Fruit fly (Drosophila melanogaster) whole organism, embryonic: ENCODE measurements around the gene ppk24.

Experiments
- Abd-B ChIP-seq: fragments of 200-800 bp; sonication (Bioruptor generic); optimal IDR thresholded peaks from 2 replicates; lab custom pipeline; 2018; ENCODE audit warnings: missing biosample characterization, mild to moderate bottlenecking, missing genetic modification characterization, moderate library complexity
- Aef1 ChIP-seq: fragments of 200-800 bp; sonication (Bioruptor generic); IDR thresholded peaks from 3 replicates; pipeline ENCODE4 v1.3.6; 2022; ENCODE audit warnings: missing biosample characterization, missing genetic modification characterization
- Bteb2 ChIP-seq: fragments of 200-800 bp; sonication (Bioruptor generic); optimal IDR thresholded peaks from 2 replicates; lab custom pipeline; 2016; ENCODE audit warnings: missing biosample characterization, missing genetic modification characterization
- CG10959 ChIP-seq: fragments of 200-800 bp; sonication (Bioruptor generic); IDR thresholded peaks from 2 replicates; pipeline ENCODE4 v1.3.6; 2022; ENCODE audit warnings: missing biosample characterization, missing genetic modification characterization
- CG11085 ChIP-seq: fragments of 200-800 bp; sonication (Bioruptor generic); IDR thresholded peaks from 2 replicates; pipeline ENCODE4 v1.3.6; 2022; ENCODE audit warnings: missing biosample characterization, missing genetic modification characterization
- CG1233 ChIP-seq: fragments of 200-800 bp; sonication (Bioruptor generic); optimal IDR thresholded peaks from 4 replicates; lab custom pipeline; 2018; ENCODE audit warnings: missing biosample characterization, mild to moderate bottlenecking, missing genetic modification characterization
- CG14014 ChIP-seq: fragments of 200-800 bp; sonication (Bioruptor generic); IDR thresholded peaks from 2 replicates; pipeline ENCODE4 v1.3.6; 2022; ENCODE audit warnings: missing biosample characterization, missing genetic modification characterization
- CG15011 ChIP-seq: fragments of 200-800 bp; sonication (Bioruptor generic); optimal IDR thresholded peaks from 3 replicates; lab custom pipeline; 2018; ENCODE audit warnings: missing biosample characterization, mild to moderate bottlenecking, missing genetic modification characterization
- CG1603 ChIP-seq: fragments of 200-800 bp; sonication (Bioruptor generic); optimal IDR thresholded peaks from 2 replicates; lab custom pipeline; 2019; ENCODE audit warnings: missing biosample characterization, mild to moderate bottlenecking, missing genetic modification characterization, moderate library complexity
- CG16779 ChIP-seq: fragments of 200-800 bp; sonication (Bioruptor generic); IDR thresholded peaks from 2 replicates; pipeline ENCODE4 v1.3.6; 2022; ENCODE audit warnings: missing biosample characterization, missing genetic modification characterization
- CG17186 ChIP-seq: fragments of 200-800 bp; sonication (Bioruptor generic); optimal IDR thresholded peaks from 3 replicates; lab custom pipeline; 2017; ENCODE audit warnings: missing biosample characterization, missing genetic modification reagents, missing genetic modification characterization
- CG18476 ChIP-seq: fragments of 200-800 bp; sonication (Bioruptor generic); optimal IDR thresholded peaks from 2 replicates; lab custom pipeline; 2016; ENCODE audit warnings: missing biosample characterization, mild to moderate bottlenecking, missing genetic modification characterization
- CG18764 ChIP-seq: fragments of 200-800 bp; sonication (Bioruptor generic); optimal IDR thresholded peaks from 3 replicates; lab custom pipeline; 2016; ENCODE audit warnings: missing biosample characterization, missing genetic modification characterization
- CG3995 ChIP-seq: fragments of 200-800 bp; sonication (Bioruptor generic); optimal IDR thresholded peaks from 3 replicates; lab custom pipeline; 2016; ENCODE audit warnings: missing biosample characterization, missing genetic modification characterization
- CG5953 ChIP-seq: fragments of 200-800 bp; sonication (Bioruptor generic); IDR thresholded peaks from 2 replicates; pipeline ENCODE4 v1.3.6; 2022; ENCODE audit warnings: missing biosample characterization, missing genetic modification characterization
- CG6683 ChIP-seq: fragments of 200-800 bp; sonication (Bioruptor generic); optimal IDR thresholded peaks from 2 replicates; lab custom pipeline; 2017; ENCODE audit warnings: missing biosample characterization, mild to moderate bottlenecking, missing genetic modification characterization, missing genetic modification reagents
- CG8290 ChIP-seq, 3 experiments: fragments of 200-800 bp; sonication (Bioruptor generic); optimal IDR thresholded peaks; 2 replicates each; lab custom pipeline; 2016 to 2019; ENCODE audit warnings: missing biosample characterization in 3 of 3, missing genetic modification characterization in 3 of 3, mild to moderate bottlenecking in 2 of 3, moderate library complexity in 1 of 3
- Dbx ChIP-seq: fragments of 200-800 bp; sonication (Bioruptor generic); IDR thresholded peaks from 3 replicates; pipeline ENCODE4 v1.3.6; 2022; ENCODE audit warnings: missing biosample characterization, missing genetic modification characterization
- Drgx ChIP-seq: fragments of 200-800 bp; sonication (Bioruptor generic); IDR thresholded peaks from 2 replicates; pipeline ENCODE4 v1.3.6; 2022; ENCODE audit warnings: missing biosample characterization, missing genetic modification characterization
- Hey ChIP-seq: fragments of 200-800 bp; sonication (Bioruptor generic); optimal IDR thresholded peaks from 3 replicates; lab custom pipeline; 2018; ENCODE audit warnings: missing biosample characterization, mild to moderate bottlenecking, missing genetic modification characterization
- Hr78 ChIP-seq, 2 experiments: fragments of 200-800 bp in 1 of 2; fragments of >200 bp in 1 of 2; sonication (Bioruptor generic) in 1 of 2; optimal IDR thresholded peaks; 2 replicates each; lab custom pipeline; 2017 to 2019; ENCODE audit warnings: missing biosample characterization in 2 of 2, missing genetic modification characterization in 2 of 2, mild to moderate bottlenecking in 1 of 2, moderate library complexity in 1 of 2
- Lpt ChIP-seq: fragments of >200 bp; optimal IDR thresholded peaks from 2 replicates; lab custom pipeline; 2018; ENCODE audit warnings: missing biosample characterization, missing genetic modification characterization
- NK7.1 ChIP-seq: fragments of 200-800 bp; sonication (Bioruptor generic); optimal IDR thresholded peaks from 3 replicates; lab custom pipeline; 2016; ENCODE audit warnings: missing biosample characterization, missing genetic modification characterization
- Rfx ChIP-seq: fragments of 200-800 bp; sonication (Bioruptor generic); IDR thresholded peaks from 2 replicates; pipeline ENCODE4 v1.3.6; 2022; ENCODE audit warnings: missing biosample characterization, missing genetic modification characterization
- Sin3A ChIP-seq: fragments of >200 bp; optimal IDR thresholded peaks from 2 replicates; lab custom pipeline; 2018
- Sox102F ChIP-seq: fragments of 200-800 bp; sonication (Bioruptor generic); optimal IDR thresholded peaks from 2 replicates; lab custom pipeline; 2018; ENCODE audit warnings: missing biosample characterization, mild to moderate bottlenecking, missing genetic modification characterization, moderate library complexity
- bsh ChIP-seq, 2 experiments: fragments of 200-800 bp; sonication (Bioruptor generic); optimal IDR thresholded peaks; 2 replicates each; lab custom pipeline; 2017 to 2018; ENCODE audit warnings: mild to moderate bottlenecking in 2 of 2, missing biosample characterization in 2 of 2, missing genetic modification characterization in 2 of 2, moderate library complexity in 1 of 2
- crp ChIP-seq, 2 experiments: fragments of 200-800 bp; sonication (Bioruptor generic); optimal IDR thresholded peaks; 2 replicates in 1 of 2; 3 replicates in 1 of 2; lab custom pipeline; 2017; ENCODE audit warnings: missing biosample characterization in 2 of 2, missing genetic modification characterization in 2 of 2, mild to moderate bottlenecking in 1 of 2, moderate library complexity in 1 of 2
- danr ChIP-seq: fragments of 200-800 bp; sonication (Bioruptor generic); IDR thresholded peaks from 2 replicates; pipeline ENCODE4 v1.3.6; 2022; ENCODE audit warnings: missing biosample characterization, missing genetic modification characterization
- emc ChIP-seq: fragments of 200-800 bp; sonication (Bioruptor generic); optimal IDR thresholded peaks from 2 replicates; lab custom pipeline; 2016; ENCODE audit warnings: missing biosample characterization, missing genetic modification characterization
- gsb ChIP-seq: fragments of 200-800 bp; sonication (Bioruptor generic); IDR thresholded peaks from 2 replicates; pipeline ENCODE4 v1.3.6; 2022; ENCODE audit warnings: missing biosample characterization, missing genetic modification characterization
- lab ChIP-seq: fragments of 200-800 bp; sonication (Bioruptor generic); optimal IDR thresholded peaks from 3 replicates; lab custom pipeline; 2017; ENCODE audit warnings: missing biosample characterization, missing genetic modification characterization, mild to moderate bottlenecking, moderate library complexity, missing genetic modification reagents
- lmd ChIP-seq: fragments of 200-800 bp; sonication (Bioruptor generic); IDR thresholded peaks from 2 replicates; pipeline ENCODE4 v1.3.6; 2022; ENCODE audit warnings: missing biosample characterization, missing genetic modification characterization
- mirr ChIP-seq: fragments of 200-800 bp; sonication (Bioruptor generic); optimal IDR thresholded peaks from 3 replicates; lab custom pipeline; 2018; ENCODE audit warnings: missing biosample characterization, mild to moderate bottlenecking, missing genetic modification characterization
- odd ChIP-seq: fragments of 200-800 bp; sonication (Bioruptor generic); optimal IDR thresholded peaks from 2 replicates; lab custom pipeline; 2017; ENCODE audit warnings: missing biosample characterization, mild to moderate bottlenecking, missing genetic modification characterization
- onecut ChIP-seq: fragments of 200-800 bp; sonication (Bioruptor generic); IDR thresholded peaks from 2 replicates; pipeline ENCODE4 v1.3.6; 2022; ENCODE audit warnings: missing biosample characterization, missing genetic modification characterization
- pb ChIP-seq: fragments of 200-800 bp; sonication (Bioruptor generic); optimal IDR thresholded peaks from 3 replicates; lab custom pipeline; 2016; ENCODE audit warnings: missing biosample characterization, missing genetic modification characterization
- prd ChIP-seq, 3 experiments: fragments of >200 bp in 2 of 3; fragments of 200-800 bp in 1 of 3; sonication (Bioruptor generic) in 1 of 3; optimal IDR thresholded peaks in 2 of 3; IDR thresholded peaks in 1 of 3; 2 replicates in 2 of 3; 3 replicates in 1 of 3; pipeline versions ENCODE4 v1.3.6 to Lab custom; 2017 to 2022; ENCODE audit warnings: missing biosample characterization in 1 of 3, missing genetic modification characterization in 1 of 3
- sc ChIP-seq, 3 experiments: fragments of >200 bp in 2 of 3; fragments of 200-800 bp in 1 of 3; sonication (Bioruptor generic) in 1 of 3; optimal IDR thresholded peaks; 2 replicates in 2 of 3; 3 replicates in 1 of 3; lab custom pipeline; 2017; ENCODE audit warnings: mild to moderate bottlenecking in 1 of 3, missing biosample characterization in 1 of 3, missing genetic modification characterization in 1 of 3, missing genetic modification reagents in 1 of 3
- sens ChIP-seq: fragments of 200-800 bp; sonication (Bioruptor generic); peaks from one replicate; lab custom pipeline; 2016; ENCODE audit warnings: missing biosample characterization, missing genetic modification characterization
- sna ChIP-seq: fragments of 200-800 bp; sonication (Bioruptor generic); IDR thresholded peaks from 2 replicates; pipeline ENCODE4 v1.3.6; 2022; ENCODE audit warnings: missing biosample characterization, missing genetic modification characterization; ENCODE audit not compliant: partially characterized antibody
- tna ChIP-seq: fragments of 200-800 bp; sonication (Bioruptor generic); IDR thresholded peaks from 2 replicates; pipeline ENCODE4 v1.3.6; 2022; ENCODE audit warnings: missing biosample characterization, missing genetic modification characterization; ENCODE audit not compliant: partially characterized antibody
- vvl ChIP-seq: fragments of 200-800 bp; sonication (Bioruptor generic); IDR thresholded peaks from 2 replicates; pipeline ENCODE4 v1.3.6; 2022; ENCODE audit warnings: missing biosample characterization, missing genetic modification characterization
- z ChIP-seq: fragments of 200-800 bp; sonication (Bioruptor generic); IDR thresholded peaks from 3 replicates; pipeline ENCODE4 v1.3.6; 2022; ENCODE audit warnings: missing biosample characterization, missing genetic modification characterization
- zfh1 ChIP-seq: fragments of 200-800 bp; sonication (Bioruptor generic); IDR thresholded peaks from 3 replicates; pipeline ENCODE4 v1.3.6; 2022; ENCODE audit warnings: missing biosample characterization, missing genetic modification characterization

ppk24 gene

dm6 chr3R:31295694-31296093, 30.2 kb downstream of the ppk24 start:
- TF ChIP-seq CG1603 (tag; lab: Kevin White, UChicago) (peak; percentile 8), pb (GFP tag; lab: Kevin White, UChicago) (no peak), Sox102F (GFP tag; lab: Kevin White, UChicago) (peak; percentile 21), z (GFP tag; lab: Robert Waterston, UW) (no peak), bsh (GFP tag; optimal IDR thresholded peaks at IDR 0.05; lab: Kevin White, UChicago) (peak; percentile 20 to 37), vvl (GFP tag; lab: Robert Waterston, UW) (0 out of 2 replicates have a peak, but pooled peaks have one; percentile 16), Drgx (GFP tag; lab: Robert Waterston, UW) (peak; percentile 54; the same call in 1 of the 2 replicates), sens (GFP tag; lab: Kevin White, UChicago) (peak; percentile 28), CG5953 (GFP tag; lab: Robert Waterston, UW) (peak; percentile 30; the same call in 1 of the 2 replicates), prd (optimal IDR thresholded peaks at IDR 0.05; lab: Kevin White, UChicago) (no peak), prd (GFP tag; IDR thresholded peaks at IDR 0.05; lab: Robert Waterston, UW) (peak; percentile 21; the same call in 1 of the 3 replicates), Dbx (GFP tag; lab: Robert Waterston, UW) (no peak), NK7.1 (GFP tag; lab: Kevin White, UChicago) (no peak)
- TF ChIP-seq, all 482 proteins: peak for 8

DNA sequence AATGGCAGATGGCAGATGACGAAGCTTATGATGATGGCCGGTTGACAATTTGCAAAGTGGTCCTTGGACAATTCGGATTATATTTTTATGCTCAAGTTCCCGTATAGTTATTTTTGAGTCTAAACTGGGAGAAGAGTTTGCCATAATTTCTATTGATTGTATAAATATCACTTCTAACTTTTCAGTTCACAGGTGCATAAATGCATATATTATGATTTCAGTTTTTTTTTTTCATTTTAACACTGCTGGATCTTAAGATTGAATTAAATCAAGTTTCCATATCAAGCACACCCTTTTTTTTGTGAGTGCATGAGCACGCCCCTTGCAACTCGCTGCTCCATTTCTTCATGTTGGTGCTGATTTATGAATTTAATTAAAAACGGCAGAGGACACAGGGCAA, 31.5 kb downstream of the ppk24 start:
- TF ChIP-seq CG14014 (GFP tag; lab: Robert Waterston, UW) (no peak), Sin3A (lab: Kevin White, UChicago) (no peak), emc (no peak)
- TF ChIP-seq, all 482 proteins: peak for 0

dm6 chr3R:31301527-31301926, 36.0 kb downstream of the ppk24 start:
- TF ChIP-seq Rfx (GFP tag; lab: Robert Waterston, UW) (no peak), CG18476 (GFP tag; lab: Kevin White, UChicago) (peak; percentile 56), CG3995 (GFP tag; lab: Kevin White, UChicago) (no peak), crp (GFP tag; optimal IDR thresholded peaks at IDR 0.05; lab: Kevin White, UChicago) (peak in 1 of 2 experiments; percentile 15), onecut (GFP tag; lab: Robert Waterston, UW) (0 out of 2 replicates have a peak, but pooled peaks have one; percentile 14), prd (optimal IDR thresholded peaks at IDR 0.05; lab: Kevin White, UChicago) (no peak), prd (GFP tag; IDR thresholded peaks at IDR 0.05; lab: Robert Waterston, UW) (no peak), CG8290 (GFP tag; optimal IDR thresholded peaks at IDR 0.05; lab: Kevin White, UChicago) (no peak), CG8290 (tag; optimal IDR thresholded peaks at IDR 0.05; lab: Kevin White, UChicago) (no peak), zfh1 (GFP tag; lab: Robert Waterston, UW) (no peak), sna (no peak), lmd (GFP tag; lab: Robert Waterston, UW) (no peak)

- no peak for TF ChIP-seq CG18764 (GFP tag; lab: Kevin White, UChicago)
- TF ChIP-seq Aef1 = no peak
- TF ChIP-seq CG15011 (GFP tag; lab: Kevin White, UChicago) = no peak
- TF ChIP-seq gsb = 0 out of 2 replicates have a peak, but pooled peaks have one; percentile 23
- no peak for TF ChIP-seq danr (GFP tag; lab: Robert Waterston, UW)
- TF ChIP-seq sc (optimal IDR thresholded peaks at IDR 0.05; lab: Kevin White, UChicago) = no peak
- TF ChIP-seq sc (GFP tag; optimal IDR thresholded peaks at IDR 0.05; lab: Kevin White, UChicago) = no peak
- TF ChIP-seq CG10959 = no peak
- TF ChIP-seq CG16779 (GFP tag; lab: Robert Waterston, UW) = no peak
- no peak for TF ChIP-seq odd (GFP tag; lab: Kevin White, UChicago)
- TF ChIP-seq CG6683 (GFP tag; lab: Kevin White, UChicago) = no peak
- TF ChIP-seq zfh1 (GFP tag; lab: Robert Waterston, UW) = 0 out of 3 replicates have a peak, but pooled peaks have one; percentile 18
- no peak for TF ChIP-seq CG11085
- TF ChIP-seq lab = peak; percentile 3
- no peak for TF ChIP-seq Hr78 (GFP tag; optimal IDR thresholded peaks at IDR 0.05; lab: Kevin White, UChicago)
- TF ChIP-seq mirr (GFP tag; lab: Kevin White, UChicago) = peak; percentile 19
- TF ChIP-seq tna (GFP tag; lab: Robert Waterston, UW) = no peak
- TF ChIP-seq Abd-B (GFP tag; lab: Kevin White, UChicago) = no peak
- TF ChIP-seq CG17186 (GFP tag; lab: Kevin White, UChicago) = no peak
- no peak for TF ChIP-seq CG1233 (GFP tag; lab: Kevin White, UChicago)
- no peak for TF ChIP-seq Bteb2 (GFP tag; lab: Kevin White, UChicago)
- peak; percentile 26 for TF ChIP-seq Hey (tag; lab: Kevin White, UChicago)
- no peak for TF ChIP-seq Lpt (GFP tag; lab: Kevin White, UChicago)
These were observed 39.8 kb downstream of the ppk24 start, which contains the start of gene pHCl-2 for dm6 chr3R:31305284-31305683. Gene pHCl-2, minus strand, starts transcription at chr3R:31305384.
